Worm (Caenorhabditis elegans) whole organism, L4/young adult: ENCODE results near the gene Y15E3A.4.

ENCODE experiments used
- W03F9.2 ChIP-seq: fragments of 150-350 bp; optimal IDR thresholded peaks from 2 replicates; lab custom pipeline; 2014; ENCODE audit warnings: missing biosample characterization, missing genetic modification characterization
- dao-5 ChIP-seq: sonication (generic microtip); optimal IDR thresholded peaks from 2 replicates; lab custom pipeline; 2016; ENCODE audit warnings: missing genotype, missing genetic modification characterization, moderate library complexity, missing compliant biosample characterization
- him-1 ChIP-seq: sonication (generic microtip); optimal IDR thresholded peaks from 2 replicates; lab custom pipeline; 2016; ENCODE audit warnings: missing genotype, missing genetic modification reagents, missing genetic modification characterization, missing compliant biosample characterization

Gene Y15E3A.4

ce11 chrX:15330664-15331063 is at the start of gene Y15E3A.4:
Gene Y15E3A.4, plus strand, starts transcription at chrX:15330964.
- TF ChIP-seq dao-5: no peak
- no peak for TF ChIP-seq him-1 (tag; lab: Kevin White, UChicago)
- no peak for TF ChIP-seq W03F9.2

- TF ChIP-seq dao-5 (no peak), him-1 (tag; lab: Kevin White, UChicago) (no peak), W03F9.2 (no peak)
Measured at ce11 chrX:15281248-15281647, 49.5 kb upstream of the Y15E3A.4 start.

ce11 chrX:15283740-15284139 is 47.0 kb upstream of the Y15E3A.4 start, which contains the start of gene jud-4:
Gene jud-4, plus strand, starts transcription at chrX:15284115.
- TF ChIP-seq dao-5 (no peak), W03F9.2 (no peak), him-1 (tag; lab: Kevin White, UChicago) (no peak)

ce11 chrX:15285554-15285953 is 45.2 kb upstream of the Y15E3A.4 start:
- TF ChIP-seq W03F9.2: no peak
- no peak for TF ChIP-seq dao-5
- no peak for TF ChIP-seq him-1 (tag; lab: Kevin White, UChicago)

- peak; percentile 28 for TF ChIP-seq him-1 (tag; lab: Kevin White, UChicago)
- peak; percentile 83 for TF ChIP-seq dao-5
- TF ChIP-seq W03F9.2: no peak
Measured at ce11 chrX:15297396-15297827, 33.4 kb upstream of the Y15E3A.4 start.

- no peak for TF ChIP-seq dao-5
- no peak for TF ChIP-seq him-1 (tag; lab: Kevin White, UChicago)
- TF ChIP-seq W03F9.2: no peak
Measured at ce11 chrX:15300002-15300401, 30.8 kb upstream of the Y15E3A.4 start.

- TF ChIP-seq dao-5: no peak
- TF ChIP-seq him-1 (tag; lab: Kevin White, UChicago): no peak
- TF ChIP-seq W03F9.2: no peak
Measured at ce11 chrX:15302863-15303262, 27.9 kb upstream of the Y15E3A.4 start, which contains the start of gene ser-2. Gene ser-2, minus strand, starts transcription at chrX:15302963.

- TF ChIP-seq dao-5: no peak
- no peak for TF ChIP-seq him-1 (tag; lab: Kevin White, UChicago)
- TF ChIP-seq W03F9.2: no peak
Measured at ce11 chrX:15307677-15308076, 23.1 kb upstream of the Y15E3A.4 start.

ce11 chrX:15308685-15309084 is 22.1 kb upstream of the Y15E3A.4 start:
- no peak for TF ChIP-seq him-1 (tag; lab: Kevin White, UChicago)
- no peak for TF ChIP-seq W03F9.2
- no peak for TF ChIP-seq dao-5

ce11 chrX:15309138-15309537 is 21.6 kb upstream of the Y15E3A.4 start, which contains the start of gene nhr-91:
Gene nhr-91, plus strand, starts transcription at chrX:15309369.
- TF ChIP-seq dao-5 (no peak), W03F9.2 (no peak), him-1 (tag; lab: Kevin White, UChicago) (no peak)

- TF ChIP-seq him-1 (tag; lab: Kevin White, UChicago) (no peak), W03F9.2 (no peak), dao-5 (no peak)
Measured at ce11 chrX:15310330-15310776, 20.4 kb upstream of the Y15E3A.4 start.

ce11 chrX:15310986-15311385 is 19.8 kb upstream of the Y15E3A.4 start:
- TF ChIP-seq him-1 (tag; lab: Kevin White, UChicago) (no peak), W03F9.2 (no peak), dao-5 (no peak)

ce11 chrX:15312073-15312472 is 18.7 kb upstream of the Y15E3A.4 start:
- TF ChIP-seq dao-5 (no peak), him-1 (tag; lab: Kevin White, UChicago) (no peak), W03F9.2 (no peak)

- no peak for TF ChIP-seq W03F9.2
- TF ChIP-seq him-1 (tag; lab: Kevin White, UChicago): no peak
- TF ChIP-seq dao-5: no peak
Measured at ce11 chrX:15312681-15313080, 18.1 kb upstream of the Y15E3A.4 start.

ce11 chrX:15317146-15317545 is 13.6 kb upstream of the Y15E3A.4 start, which contains the start of gene glb-28:
Gene glb-28, minus strand, starts transcription at chrX:15317246.
- TF ChIP-seq him-1 (tag; lab: Kevin White, UChicago) (no peak), dao-5 (no peak), W03F9.2 (no peak)

- no peak for TF ChIP-seq dao-5
- TF ChIP-seq him-1 (tag; lab: Kevin White, UChicago): no peak
- TF ChIP-seq W03F9.2: no peak
Measured at ce11 chrX:15321217-15321616, 9.5 kb upstream of the Y15E3A.4 start.
